Fruit fly (Drosophila melanogaster): ENCODE results near the gene CG10214.

dm6 chr3R:23736365-23736764, 30.9 kb downstream of the CG10214 start:
- TF ChIP-seq dsf (GFP tag; optimal IDR thresholded peaks at IDR 0.05; ENCODE audit: borderline replicate concordance) (no peak), Dfd (GFP tag; optimal IDR thresholded peaks at IDR 0.05) (no peak), Rel (GFP tag; optimal IDR thresholded peaks at IDR 0.05) (no peak), Rel (tag; optimal IDR thresholded peaks at IDR 0.05) (no peak), br (GFP tag; optimal IDR thresholded peaks at IDR 0.05) (no peak), Abd-B (GFP tag; optimal IDR thresholded peaks at IDR 0.05) (no peak)

Measured in whole organism, wandering third instar larva.